Fruit fly (Drosophila melanogaster) whole organism, larva: ENCODE measurements around the gene Cht5.

ENCODE experiments used
- noc ChIP-seq: fragments of 200-800 bp; sonication (Bioruptor generic); optimal IDR thresholded peaks from 3 replicates; lab custom pipeline; 2019; ENCODE audit warnings: missing biosample characterization, mild to moderate bottlenecking, missing genetic modification characterization, moderate library complexity

Cht5 gene

DNA sequence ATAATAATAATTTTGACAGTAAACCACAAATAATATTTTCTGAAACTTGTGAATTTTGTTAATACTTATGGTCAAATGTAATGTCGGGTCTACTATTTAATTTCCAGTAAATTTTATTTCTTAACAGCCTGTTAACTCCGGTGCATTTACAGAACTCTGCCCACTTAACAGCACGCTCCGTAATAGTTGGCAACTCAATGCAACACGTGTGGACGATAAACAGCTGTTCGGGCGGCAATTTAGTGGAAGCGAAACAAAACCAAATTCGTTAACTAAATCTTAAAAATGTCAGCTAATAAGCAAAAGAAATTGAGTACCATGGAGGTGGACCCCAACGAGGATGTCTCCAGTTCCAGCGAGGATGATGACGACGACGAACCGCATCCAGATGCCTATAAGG lies 13.4 kb downstream of the Cht5 start, which contains the start of gene CG9286:
TSS of gene CG9286 (plus strand) at position 196 of the 400 bp plus-strand sequence.
- no peak for TF ChIP-seq noc (tag; lab: Kevin White, UChicago)

DNA sequence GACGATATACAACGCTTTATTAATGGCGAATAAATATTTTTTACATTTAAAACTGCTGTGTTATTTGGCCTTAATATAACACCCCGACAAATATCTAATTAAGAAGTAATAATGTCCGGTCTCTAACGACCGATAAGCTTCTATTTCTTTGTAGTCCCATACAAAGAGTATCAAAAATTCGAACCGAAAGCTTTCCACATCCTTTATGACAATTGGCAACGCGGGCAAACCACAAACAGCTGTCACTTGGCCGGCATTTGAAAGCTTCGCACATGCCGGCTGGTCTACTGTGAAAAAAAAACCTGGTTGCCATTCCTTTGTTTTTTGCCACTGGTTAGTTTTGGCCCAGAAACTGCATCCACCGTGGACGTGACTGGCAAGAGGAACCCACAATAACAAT lies 14.7 kb downstream of the Cht5 start, which contains the start of gene Dip-B:
TSS of gene Dip-B (plus strand) at position 254 of the 400 bp plus-strand sequence.
- TF ChIP-seq noc (tag; lab: Kevin White, UChicago) = no peak

DNA sequence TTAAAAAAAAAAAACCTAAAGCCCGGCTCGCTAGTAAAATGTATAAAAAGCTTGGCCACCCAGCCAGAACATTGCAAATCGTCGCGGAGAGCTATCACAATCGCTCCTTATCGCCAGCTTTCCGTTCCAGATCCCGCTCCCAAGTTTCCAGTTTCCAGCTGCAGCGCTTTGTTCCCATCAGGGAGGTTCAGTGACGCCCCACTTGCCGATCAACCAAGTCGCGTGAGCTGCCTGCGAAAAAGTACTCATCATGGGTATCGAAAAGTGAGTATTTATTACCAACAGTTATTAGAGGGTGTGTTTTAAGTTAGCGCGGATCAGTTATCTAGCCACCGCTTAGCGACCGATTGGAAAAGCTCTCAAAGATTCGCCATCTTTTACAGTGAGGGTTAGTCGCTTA lies 15.2 kb downstream of the Cht5 start:
- TF ChIP-seq noc (tag; lab: Kevin White, UChicago) = no peak

DNA sequence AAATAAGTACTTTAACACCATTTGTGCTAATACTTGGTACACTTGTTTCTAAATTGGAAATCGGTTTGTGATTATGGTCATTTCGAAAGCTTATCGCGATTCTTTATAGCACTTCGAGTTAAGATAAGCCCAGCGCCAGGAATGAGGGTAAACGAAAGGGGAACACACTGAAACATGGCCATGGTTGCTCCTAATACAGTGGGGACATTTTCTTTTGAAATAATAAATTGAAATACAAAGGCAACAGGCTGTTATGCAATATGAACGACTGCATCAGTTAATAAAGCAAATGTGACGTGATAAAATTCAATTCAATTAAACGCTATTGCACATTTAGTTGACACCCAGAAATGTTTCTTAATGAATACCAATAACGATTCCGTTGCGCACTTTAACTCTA lies 16.0 kb downstream of the Cht5 start:
- TF ChIP-seq noc (tag; lab: Kevin White, UChicago) = no peak

DNA sequence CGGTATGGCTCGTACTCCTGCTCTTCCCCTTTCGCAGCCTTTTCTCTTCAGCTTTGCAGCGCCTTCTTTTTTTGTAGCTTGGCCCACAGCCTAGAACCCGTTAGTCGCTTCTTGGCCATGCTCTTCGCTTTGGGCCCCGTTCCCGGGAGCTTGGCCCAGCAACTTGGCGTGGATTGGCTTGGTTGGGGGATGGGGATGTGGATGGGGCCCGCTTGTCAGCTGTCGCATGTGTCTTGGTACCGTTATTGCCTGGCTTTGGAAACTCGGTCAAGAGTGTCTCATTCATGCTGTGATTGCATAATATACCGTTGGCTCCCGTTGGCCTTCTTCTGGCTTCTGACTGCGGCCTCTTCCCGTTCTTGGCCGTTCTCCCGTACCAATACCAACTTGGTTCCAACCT lies 18.5 kb downstream of the Cht5 start:
- no peak for TF ChIP-seq noc (tag; lab: Kevin White, UChicago)

DNA sequence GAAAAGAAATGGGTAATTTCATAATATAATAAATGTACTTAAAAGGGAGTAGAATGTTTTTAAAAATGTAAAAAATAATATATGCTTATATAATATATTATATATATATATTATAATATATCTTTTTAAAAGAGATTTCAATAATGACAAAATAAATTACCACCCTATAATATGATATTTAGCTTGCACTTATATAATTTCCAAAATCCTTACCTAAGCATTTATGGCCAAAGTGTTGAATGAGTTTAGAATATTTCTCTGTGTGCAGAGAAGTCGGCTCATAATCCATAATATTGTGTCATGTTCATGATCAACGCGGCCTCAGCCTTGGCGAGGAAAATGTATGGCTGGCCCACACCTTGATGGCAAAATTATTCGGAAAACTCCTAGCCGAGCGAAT lies 20.9 kb downstream of the Cht5 start:
- TF ChIP-seq noc (tag; lab: Kevin White, UChicago) = no peak

DNA sequence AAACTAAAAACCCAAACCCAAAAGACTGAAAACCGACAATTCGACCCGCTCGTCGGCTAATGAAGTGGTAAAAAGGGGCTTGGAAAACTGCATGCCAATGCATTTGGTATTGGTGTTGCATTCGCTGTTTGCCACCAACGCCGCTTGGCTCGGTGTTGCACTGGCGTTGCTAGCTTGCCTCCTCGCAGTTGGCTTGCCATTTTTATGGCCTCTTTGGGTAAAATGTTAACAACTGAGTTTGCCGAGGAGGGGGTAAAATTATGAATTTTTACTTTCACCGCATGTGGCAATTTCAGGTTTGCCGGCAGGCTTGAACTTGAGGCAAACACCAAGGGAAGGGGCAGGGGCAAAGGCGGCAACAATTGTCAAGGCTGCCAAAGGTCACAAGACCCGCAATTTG lies 21.3 kb downstream of the Cht5 start:
- no peak for TF ChIP-seq noc (tag; lab: Kevin White, UChicago)

DNA sequence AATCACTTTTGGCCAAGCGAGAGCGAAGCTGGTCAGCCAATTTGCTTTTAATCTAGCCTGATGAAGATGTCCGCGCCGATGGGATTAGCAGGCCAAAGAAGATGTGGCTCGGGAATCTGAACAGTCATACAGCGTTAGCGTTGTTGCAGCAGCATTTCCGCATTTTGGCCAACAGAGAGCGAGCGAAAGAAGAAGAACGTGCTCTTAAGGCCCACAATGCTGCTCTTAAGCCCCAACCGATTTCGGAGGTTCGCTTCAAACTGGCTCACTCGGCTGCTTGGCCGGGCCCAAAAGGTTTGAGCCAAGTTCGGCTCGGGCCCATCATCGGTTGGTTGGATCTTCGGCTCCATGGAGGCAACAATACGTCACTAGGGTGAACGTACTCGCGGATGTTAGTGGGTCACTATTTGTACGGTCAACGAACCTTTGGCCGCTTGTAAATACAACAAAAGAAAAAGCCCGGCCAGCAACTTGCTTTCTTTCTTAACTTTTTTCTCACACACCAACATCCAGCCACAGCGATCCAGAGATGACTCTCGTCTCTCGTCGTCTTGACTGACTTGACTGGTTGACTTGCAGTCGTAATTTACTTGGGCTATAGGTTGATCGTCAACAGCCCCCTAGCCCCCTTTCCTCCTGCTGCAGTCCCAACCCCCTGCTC lies 22.4 kb downstream of the Cht5 start:
- TF ChIP-seq noc (tag; lab: Kevin White, UChicago) = no peak

DNA sequence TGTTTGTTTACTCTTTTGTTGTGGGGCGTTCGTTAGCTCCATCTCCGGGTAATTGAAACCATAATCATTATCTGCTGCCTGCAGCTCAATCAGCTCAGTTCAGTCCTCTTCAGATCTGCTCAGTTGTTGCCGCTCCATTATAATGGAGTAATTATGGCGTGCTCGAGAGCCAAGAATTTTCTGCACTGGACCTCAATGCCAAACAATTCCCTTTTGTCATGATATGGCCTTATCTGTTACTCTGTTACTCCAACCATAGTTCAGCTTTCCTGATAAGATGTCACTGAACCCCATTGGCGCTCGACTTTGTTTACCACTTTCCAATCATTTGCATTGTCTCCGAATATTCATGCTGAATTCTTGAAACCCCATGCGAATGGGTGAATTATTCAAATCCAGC lies 23.5 kb downstream of the Cht5 start:
- no peak for TF ChIP-seq noc (tag; lab: Kevin White, UChicago)

DNA sequence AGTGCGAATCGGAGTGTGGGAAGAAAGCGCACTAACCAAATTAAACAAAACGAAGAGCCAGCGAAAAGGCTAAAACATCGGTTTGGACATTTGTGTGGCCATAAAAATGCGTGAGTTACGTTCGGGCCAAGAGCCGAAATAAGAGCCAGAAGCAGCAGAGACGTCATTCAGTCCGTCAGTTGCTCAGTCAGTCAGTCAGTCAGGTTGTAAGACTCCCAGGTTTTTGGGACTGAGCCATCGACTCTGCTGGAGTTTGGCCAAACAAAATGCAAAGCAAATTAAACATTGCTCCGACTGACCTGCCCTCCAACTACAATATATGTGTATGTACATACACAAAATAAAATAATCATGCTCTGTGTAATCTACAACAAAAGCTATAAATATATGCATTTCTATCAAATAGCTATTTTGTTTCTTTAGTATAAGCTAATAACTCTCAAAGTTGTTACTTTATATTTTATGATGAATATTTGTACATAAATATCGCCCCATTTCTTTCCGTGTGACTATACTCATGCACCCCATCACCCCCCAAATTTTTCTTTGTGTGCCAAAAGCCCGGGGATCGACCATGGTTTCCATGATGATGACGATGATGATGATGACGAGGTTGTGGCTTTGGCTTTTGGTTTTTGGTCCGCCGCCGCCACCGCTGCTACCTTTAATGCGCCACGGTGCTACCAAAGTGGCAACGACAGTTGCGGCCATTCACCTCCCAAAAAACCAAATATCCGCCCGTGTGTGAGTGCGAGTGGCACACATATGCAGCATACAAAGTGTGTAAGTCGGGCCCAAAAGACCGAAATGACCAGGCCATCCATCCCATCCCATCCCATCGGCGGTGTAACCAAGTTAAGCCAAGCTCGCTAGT lies 26.0 kb downstream of the Cht5 start:
- no peak for TF ChIP-seq noc (tag; lab: Kevin White, UChicago)

DNA sequence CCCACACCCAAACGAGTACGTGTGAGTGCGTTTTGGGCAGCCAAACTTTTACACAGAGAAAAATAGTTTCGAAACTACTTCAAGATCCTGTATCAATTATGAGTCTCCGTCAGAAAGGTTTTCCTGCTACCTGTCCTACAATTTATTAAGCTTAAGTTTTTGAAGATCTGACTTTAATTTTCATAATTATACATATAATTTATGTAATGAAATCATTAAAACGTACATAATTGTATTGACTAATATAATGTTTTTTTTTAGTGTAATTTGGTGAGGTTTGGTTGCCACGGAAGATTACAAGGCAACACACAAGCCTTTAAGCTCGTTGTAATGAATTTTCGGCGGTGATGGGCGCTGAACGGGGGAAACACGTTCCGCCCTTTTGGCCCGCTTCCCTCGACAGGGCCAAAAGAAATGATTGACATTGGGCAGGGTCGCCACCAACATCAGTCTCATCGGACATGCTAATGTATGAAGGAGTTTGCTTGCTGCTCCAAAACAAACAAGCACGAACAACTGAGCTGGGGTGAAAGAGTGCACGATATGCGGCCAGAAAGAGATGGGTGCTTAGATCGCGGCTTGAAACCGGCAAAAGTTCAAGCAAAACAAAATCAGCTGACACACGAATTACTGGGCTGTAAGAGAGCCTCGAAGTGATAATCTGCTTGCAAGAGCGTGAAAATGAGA lies 26.8 kb downstream of the Cht5 start:
- TF ChIP-seq noc (tag; lab: Kevin White, UChicago) = no peak

DNA sequence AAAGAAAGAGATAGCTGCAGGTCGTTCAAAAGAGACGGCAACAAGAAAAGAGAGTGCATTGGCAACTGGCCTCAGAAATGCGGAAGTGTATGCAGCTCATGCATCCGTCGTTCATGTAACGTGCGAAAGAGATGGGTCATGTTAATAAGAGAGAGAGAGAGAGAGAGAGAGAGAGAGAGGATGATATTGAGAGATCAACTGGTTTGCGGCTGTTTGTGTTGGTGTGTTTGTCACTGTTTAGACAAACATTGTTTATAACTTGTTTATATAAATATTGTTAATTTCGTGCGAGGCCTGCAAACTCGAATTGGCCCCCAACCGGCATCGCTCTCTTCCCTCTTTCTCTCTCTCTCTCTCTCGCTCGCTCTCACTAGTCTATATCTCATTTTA lies 27.3 kb downstream of the Cht5 start:
- no peak for TF ChIP-seq noc (tag; lab: Kevin White, UChicago)

DNA sequence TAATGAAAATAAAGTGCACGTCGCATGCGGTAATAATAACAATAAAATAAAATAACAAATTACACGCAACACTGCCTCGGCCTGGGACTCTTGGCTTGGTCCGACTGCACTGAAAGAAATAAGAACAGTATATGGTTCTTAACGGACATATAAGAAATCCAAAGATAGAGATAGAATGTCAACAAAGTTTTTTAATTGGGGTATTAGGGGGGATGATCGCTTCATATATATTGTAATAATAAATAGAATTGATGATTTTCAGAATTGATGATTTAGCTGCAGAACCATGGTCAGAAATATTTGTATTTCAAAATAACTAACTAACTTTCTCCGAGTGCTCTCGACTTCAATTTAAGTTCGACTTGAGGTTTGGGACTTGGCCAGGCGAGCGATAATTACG lies 28.7 kb downstream of the Cht5 start:
- TF ChIP-seq noc (tag; lab: Kevin White, UChicago) = no peak

DNA sequence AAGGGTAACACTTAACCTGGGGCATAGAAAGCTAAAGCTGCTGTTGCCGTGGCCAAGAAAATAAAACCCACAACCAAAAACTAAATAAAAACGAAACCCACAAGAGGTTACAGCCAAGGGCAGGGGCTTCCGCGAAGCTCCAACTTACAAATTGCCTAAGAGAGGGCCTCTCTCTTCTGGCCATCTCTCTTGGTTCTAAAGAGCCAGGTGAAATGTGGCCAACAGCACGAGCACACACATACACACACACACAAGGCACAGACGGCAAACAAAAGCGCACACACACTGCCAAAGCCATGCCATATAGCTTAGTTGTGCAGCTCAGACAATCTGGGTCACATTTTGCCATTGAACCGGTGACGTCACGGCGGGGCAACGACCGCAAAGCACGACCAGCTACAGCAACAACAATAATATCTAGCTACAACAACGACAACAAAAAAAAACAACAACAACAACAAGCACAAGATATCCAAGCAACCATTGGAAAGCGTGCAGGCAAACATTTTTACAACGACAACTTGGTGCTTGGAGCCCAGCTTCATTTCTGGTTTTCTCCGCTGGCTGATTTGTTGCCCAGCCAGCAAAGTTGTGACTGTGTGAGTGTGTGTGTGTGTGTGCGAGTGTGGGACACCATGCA lies 29.4 kb downstream of the Cht5 start:
- no peak for TF ChIP-seq noc (tag; lab: Kevin White, UChicago)

DNA sequence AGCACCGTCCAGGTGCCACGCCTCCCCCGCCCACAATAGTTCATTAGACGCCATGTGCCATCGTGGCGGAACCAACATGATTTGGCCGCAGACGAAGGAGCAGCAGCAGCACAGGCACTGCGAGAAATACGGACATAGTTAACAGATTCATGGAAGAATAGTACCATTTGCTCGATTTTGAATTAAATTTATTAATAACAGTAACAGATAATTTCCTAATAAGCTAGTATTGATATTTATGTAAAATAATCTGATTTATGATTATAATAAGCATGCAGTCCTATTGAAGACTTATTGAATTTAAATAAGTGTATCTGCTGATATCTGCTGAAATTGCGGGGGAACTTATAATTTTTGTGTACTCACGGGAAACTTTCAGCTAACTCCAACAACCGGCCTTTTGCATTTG lies 29.9 kb downstream of the Cht5 start:
- no peak for TF ChIP-seq noc (tag; lab: Kevin White, UChicago)
